Fruit fly (Drosophila melanogaster): ENCODE measurements around the gene Trmt61.
A peak's percentile ranks its signal among the peaks of the same experiment; 100 is the strongest.

The Trmt61 gene

DNA sequence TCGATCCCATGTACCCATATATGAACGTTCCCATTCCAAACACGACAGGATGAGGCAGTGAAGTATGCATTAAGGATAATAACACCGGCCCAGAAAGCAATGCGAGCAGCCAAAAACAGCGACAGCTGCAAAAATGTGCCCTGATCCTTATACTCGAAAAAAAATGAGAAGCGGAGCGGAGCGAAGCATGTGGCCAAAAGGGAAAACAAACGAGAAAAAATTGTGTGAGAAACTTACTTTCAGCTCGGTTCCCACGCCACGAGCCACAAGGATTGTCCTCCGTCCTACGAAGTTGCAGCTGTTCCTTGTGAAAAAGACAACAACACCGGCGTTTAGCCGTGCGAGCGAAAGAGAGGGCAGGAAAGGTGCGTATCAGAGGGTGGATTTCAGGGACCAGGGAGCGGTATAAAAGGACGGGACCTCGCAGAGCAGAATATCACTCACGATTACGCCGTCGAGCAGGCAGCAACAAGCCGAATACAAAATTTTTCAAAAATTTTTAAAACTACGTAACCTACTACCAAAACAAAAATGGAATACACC lies 19.4 kb upstream of the Trmt61 start (continued):
- TF ChIP-seq CG5245 (GFP tag; optimal IDR thresholded peaks at IDR 0.05) (no peak), CG43689 (GFP tag; IDR thresholded peaks at IDR 0.05) (no peak), pros (GFP tag; optimal IDR thresholded peaks at IDR 0.05) (peak; percentile 99), tna (GFP tag; IDR thresholded peaks at IDR 0.05; ENCODE audit: partially characterized antibody) (no peak), D (optimal IDR thresholded peaks at IDR 0.05) (peak; percentile 48), D (GFP tag; optimal IDR thresholded peaks at IDR 0.05) (peak; percentile 4), disco-r (GFP tag; optimal IDR thresholded peaks at IDR 0.05) (no peak), CG9876 (GFP tag; optimal IDR thresholded peaks at IDR 0.05) (no peak), inv (GFP tag; IDR thresholded peaks at IDR 0.05; ENCODE audit: partially characterized antibody) (no peak), seq (GFP tag; IDR thresholded peaks at IDR 0.05) (peak; percentile 60; the same call in 1 of the 2 replicates), CG9797 (GFP tag; optimal IDR thresholded peaks at IDR 0.05) (no peak), oc (tag; optimal IDR thresholded peaks at IDR 0.05) (peak; percentile 4), CkIIα-i1 (GFP tag; IDR thresholded peaks at IDR 0.05) (no peak), nmo (GFP tag; optimal IDR thresholded peaks at IDR 0.05) (no peak), ase (GFP tag; IDR thresholded peaks at IDR 0.05) (peak; percentile 74), da (GFP tag; optimal IDR thresholded peaks at IDR 0.05) (peak; percentile 91), lilli (GFP tag; optimal IDR thresholded peaks at IDR 0.05) (no peak), Awh (GFP tag; IDR thresholded peaks at IDR 0.05) (no peak), ash1 (GFP tag; optimal IDR thresholded peaks at IDR 0.05) (no peak), CG6654 (GFP tag; optimal IDR thresholded peaks at IDR 0.05) (no peak), sr (GFP tag; IDR thresholded peaks at IDR 0.05) (no peak), tap (tag; optimal IDR thresholded peaks at IDR 0.05) (no peak), CG1602 (GFP tag; optimal IDR thresholded peaks at IDR 0.05) (no peak), CG6854 (GFP tag; optimal IDR thresholded peaks at IDR 0.05) (no peak), CG14667 (GFP tag; IDR thresholded peaks at IDR 0.05) (no peak), Side (GFP tag; optimal IDR thresholded peaks at IDR 0.05) (no peak), phol (tag; optimal IDR thresholded peaks at IDR 0.05) (no peak), CG2116 (GFP tag; optimal IDR thresholded peaks at IDR 0.05) (no peak), chif (GFP tag; optimal IDR thresholded peaks at IDR 0.05) (no peak), Dad (GFP tag; optimal IDR thresholded peaks at IDR 0.05) (no peak), CG1792 (GFP tag; optimal IDR thresholded peaks at IDR 0.05) (no peak), wdn (GFP tag; IDR thresholded peaks at IDR 0.05) (no peak), Eip74EF (GFP tag; optimal IDR thresholded peaks at IDR 0.05) (no peak), knrl (GFP tag; IDR thresholded peaks at IDR 0.05; ENCODE audit: partially characterized antibody) (no peak), ranshi (GFP tag; IDR thresholded peaks at IDR 0.05) (no peak), corto (GFP tag; optimal IDR thresholded peaks at IDR 0.05) (no peak), Bteb2 (GFP tag; optimal IDR thresholded peaks at IDR 0.05) (no peak), Tbp (GFP tag; optimal IDR thresholded peaks at IDR 0.05) (peak; percentile 88), slou (GFP tag; optimal IDR thresholded peaks at IDR 0.05) (no peak), CG4360 (GFP tag; IDR thresholded peaks at IDR 0.05) (peak; percentile 96), insv (GFP tag; optimal IDR thresholded peaks at IDR 0.05) (peak in 1 of 2 experiments; percentile 57), CG2202 (tag; optimal IDR thresholded peaks at IDR 0.05) (no peak), cato (GFP tag; optimal IDR thresholded peaks at IDR 0.05; ENCODE audit: borderline replicate concordance) (no peak), Blimp-1 (GFP tag; optimal IDR thresholded peaks at IDR 0.05) (no peak), CG30431 (GFP tag; optimal IDR thresholded peaks at IDR 0.05) (no peak), CG9215 (GFP tag; IDR thresholded peaks at IDR 0.05) (no peak), HLHmδ (GFP tag; optimal IDR thresholded peaks at IDR 0.05) (peak; percentile 74), twi (tag; optimal IDR thresholded peaks at IDR 0.05) (peak; percentile 71), CG16813 (GFP tag; IDR thresholded peaks at IDR 0.05; ENCODE audit: partially characterized antibody) (no peak), CG15479 (GFP tag; optimal IDR thresholded peaks at IDR 0.05) (peak; percentile 34), Rfx (GFP tag; IDR thresholded peaks at IDR 0.05) (no peak)
